Worm (Caenorhabditis elegans) whole organism, L1 larva: Measurements from ENCODE around the gene taf-8.

Experiments used
- F16B12.6 ChIP-seq: fragments of 150-350 bp; optimal IDR thresholded peaks from 2 replicates; lab custom pipeline; 2014; ENCODE audit warnings: missing biosample characterization, missing genetic modification characterization
- aha-1 ChIP-seq: fragments of 150-350 bp; optimal IDR thresholded peaks from 2 replicates; lab custom pipeline; 2014; ENCODE audit warnings: missing biosample characterization, missing genetic modification characterization
- aly-2 ChIP-seq: fragments of 150-350 bp; optimal IDR thresholded peaks from 2 replicates; lab custom pipeline; 2014; ENCODE audit warnings: missing biosample characterization, missing genetic modification characterization
- blmp-1 ChIP-seq: fragments of 150-350 bp; optimal IDR thresholded peaks from 2 replicates; lab custom pipeline; 2014; ENCODE audit warnings: missing biosample characterization, missing genetic modification characterization
- ceh-63 ChIP-seq: fragments of 200-800 bp; sonication (Bioruptor generic); optimal IDR thresholded peaks from 2 replicates; lab custom pipeline; 2018; ENCODE audit warnings: mild to moderate bottlenecking, missing genetic modification characterization, missing compliant biosample characterization
- ceh-8 ChIP-seq: fragments of 200-800 bp; sonication (Bioruptor generic); optimal IDR thresholded peaks from 2 replicates; lab custom pipeline; 2018; ENCODE audit warnings: mild to moderate bottlenecking, missing genetic modification characterization, moderate library complexity, missing compliant biosample characterization
- ceh-82 ChIP-seq, 3 experiments: fragments of 150-350 bp in 1 of 3; sonication (generic microtip) in 2 of 3; optimal IDR thresholded peaks; 2 replicates each; lab custom pipeline; 2014 to 2017; ENCODE audit warnings: missing biosample characterization in 3 of 3, missing genetic modification characterization in 3 of 3
- dsc-1 ChIP-seq: sonication (generic microtip); optimal IDR thresholded peaks from 2 replicates; lab custom pipeline; 2016; ENCODE audit warnings: mild to moderate bottlenecking, missing genetic modification characterization, missing compliant biosample characterization
- efl-1 ChIP-seq, 4 experiments: fragments of 150-350 bp; optimal IDR thresholded peaks in 3 of 4; peaks in 1 of 4; 1 replicate in 1 of 4; 2 replicates in 3 of 4; lab custom pipeline; 2014; ENCODE audit warnings: missing biosample characterization in 2 of 4, missing genetic modification characterization in 2 of 4, missing genetic modification reagents in 2 of 4
- efl-3 ChIP-seq: fragments of 200-800 bp; sonication (Bioruptor generic); optimal IDR thresholded peaks from 2 replicates; lab custom pipeline; 2018; ENCODE audit warnings: mild to moderate bottlenecking, missing genetic modification characterization, missing compliant biosample characterization
- egl-13 ChIP-seq: sonication (generic microtip); optimal IDR thresholded peaks from 2 replicates; lab custom pipeline; 2016; ENCODE audit warnings: missing genotype, missing genetic modification reagents, missing genetic modification characterization, missing compliant biosample characterization
- egl-27 ChIP-seq, 2 experiments: fragments of 150-350 bp in 1 of 2; sonication (generic microtip); optimal IDR thresholded peaks; 3 replicates each; lab custom pipeline; 2017 to 2018; ENCODE audit warnings: missing biosample characterization in 2 of 2, missing genetic modification characterization in 2 of 2, missing genetic modification reagents in 2 of 2
- elt-3 ChIP-seq, 6 experiments: fragments of 150-350 bp in 1 of 6; sonication (generic microtip); optimal IDR thresholded peaks; 2 replicates each; lab custom pipeline; 2017 to 2018; ENCODE audit warnings: missing biosample characterization in 6 of 6, missing genetic modification characterization in 6 of 6, inconsistent platforms in 1 of 6
- ets-5 ChIP-seq: fragments of 200-800 bp; sonication (Bioruptor generic); IDR thresholded peaks from 2 replicates; pipeline ENCODE4 v1.3.6; 2022; ENCODE audit warnings: missing genetic modification characterization, missing compliant biosample characterization
- fkh-10 ChIP-seq: sonication (generic microtip); optimal IDR thresholded peaks from 2 replicates; lab custom pipeline; 2017; ENCODE audit warnings: missing biosample characterization, missing genetic modification reagents, missing genetic modification characterization
- fkh-8 ChIP-seq: sonication (generic microtip); optimal IDR thresholded peaks from 2 replicates; lab custom pipeline; 2016; ENCODE audit warnings: mild to moderate bottlenecking, missing genetic modification characterization, missing compliant biosample characterization
- fos-1 ChIP-seq: fragments of 150-350 bp; optimal IDR thresholded peaks from 2 replicates; lab custom pipeline; 2014; ENCODE audit warnings: missing biosample characterization, missing genetic modification characterization
- hlh-17 ChIP-seq: fragments of 200-800 bp; sonication (Bioruptor generic); optimal IDR thresholded peaks from 2 replicates; lab custom pipeline; 2018; ENCODE audit warnings: missing genetic modification characterization, mild to moderate bottlenecking, missing compliant biosample characterization, moderate library complexity, borderline replicate concordance
- hlh-4 ChIP-seq: sonication (generic microtip); optimal IDR thresholded peaks from 2 replicates; lab custom pipeline; 2016; ENCODE audit warnings: mild to moderate bottlenecking, missing genetic modification characterization, missing compliant biosample characterization
- hpl-2 ChIP-seq: fragments of 150-350 bp; optimal IDR thresholded peaks from 2 replicates; lab custom pipeline; 2014; ENCODE audit warnings: missing biosample characterization, missing genetic modification reagents, missing genetic modification characterization
- irx-1 ChIP-seq: sonication (generic microtip); optimal IDR thresholded peaks from 2 replicates; lab custom pipeline; 2016; ENCODE audit warnings: missing genetic modification characterization, missing compliant biosample characterization
- isw-1 ChIP-seq: fragments of 200-800 bp; sonication (Bioruptor generic); IDR thresholded peaks from 2 replicates; pipeline ENCODE4 v1.3.6; 2022; ENCODE audit warnings: missing genetic modification characterization, missing compliant biosample characterization
- lin-13 ChIP-seq: fragments of 150-350 bp; optimal IDR thresholded peaks from 2 replicates; lab custom pipeline; 2014; ENCODE audit warnings: missing biosample characterization, missing genetic modification reagents, missing genetic modification characterization
- lin-14 ChIP-seq: fragments of 200-800 bp; sonication (Bioruptor generic); optimal IDR thresholded peaks from 2 replicates; lab custom pipeline; 2018; ENCODE audit warnings: mild to moderate bottlenecking, missing genetic modification characterization, moderate library complexity, missing compliant biosample characterization
- lin-35 ChIP-seq, 2 experiments: fragments of 150-350 bp; optimal IDR thresholded peaks; 2 replicates each; lab custom pipeline; 2014; ENCODE audit warnings: missing biosample characterization in 2 of 2, missing genetic modification characterization in 2 of 2, missing genetic modification reagents in 2 of 2
- lir-3 ChIP-seq: sonication (generic microtip); optimal IDR thresholded peaks from 2 replicates; lab custom pipeline; 2016; ENCODE audit warnings: mild to moderate bottlenecking, missing genetic modification characterization, moderate library complexity, missing compliant biosample characterization; ENCODE audit not compliant: poor library complexity
- mdl-1 ChIP-seq, 2 experiments: fragments of 150-350 bp; optimal IDR thresholded peaks; 2 replicates each; lab custom pipeline; 2014 to 2017; ENCODE audit warnings: missing biosample characterization in 2 of 2, missing genetic modification characterization in 2 of 2, inconsistent platforms in 1 of 2
- mef-2 ChIP-seq: fragments of 150-350 bp; optimal IDR thresholded peaks from 2 replicates; lab custom pipeline; 2014; ENCODE audit warnings: missing biosample characterization, missing genetic modification characterization
- mep-1 ChIP-seq: fragments of 150-350 bp; optimal IDR thresholded peaks from 2 replicates; lab custom pipeline; 2014; ENCODE audit warnings: missing biosample characterization, missing genetic modification characterization
- nhr-20 ChIP-seq: sonication (generic microtip); optimal IDR thresholded peaks from 2 replicates; lab custom pipeline; 2016; ENCODE audit warnings: mild to moderate bottlenecking, missing genetic modification characterization, missing compliant biosample characterization
- nhr-28 ChIP-seq: fragments of 150-350 bp; optimal IDR thresholded peaks from 2 replicates; lab custom pipeline; 2014; ENCODE audit warnings: missing biosample characterization, missing genetic modification characterization
- nhr-47 ChIP-seq: sonication (generic microtip); optimal IDR thresholded peaks from 2 replicates; lab custom pipeline; 2016; ENCODE audit warnings: mild to moderate bottlenecking, missing genetic modification characterization, moderate library complexity, missing compliant biosample characterization
- nhr-77 ChIP-seq: fragments of 150-350 bp; optimal IDR thresholded peaks from 2 replicates; lab custom pipeline; 2014; ENCODE audit warnings: missing biosample characterization, missing genetic modification characterization
- nhr-84 ChIP-seq: sonication (generic microtip); optimal IDR thresholded peaks from 2 replicates; lab custom pipeline; 2017; ENCODE audit warnings: missing biosample characterization, missing genetic modification characterization
- nhr-85 ChIP-seq: sonication (generic microtip); peaks from one replicate; lab custom pipeline; 2016; ENCODE audit warnings: missing genetic modification characterization, inconsistent platforms, missing compliant biosample characterization
- nhr-90 ChIP-seq: sonication (generic microtip); optimal IDR thresholded peaks from 2 replicates; lab custom pipeline; 2016; ENCODE audit warnings: mild to moderate bottlenecking, missing genetic modification characterization, missing compliant biosample characterization; ENCODE audit not compliant: poor library complexity
- pax-3 ChIP-seq: fragments of 200-800 bp; sonication (Bioruptor generic); optimal IDR thresholded peaks from 2 replicates; lab custom pipeline; 2018; ENCODE audit warnings: mild to moderate bottlenecking, missing genetic modification characterization, moderate library complexity, missing compliant biosample characterization
- pqm-1 ChIP-seq: sonication (generic microtip); optimal IDR thresholded peaks from 3 replicates; lab custom pipeline; 2017; ENCODE audit warnings: missing biosample characterization, missing genetic modification characterization
- rnt-1 ChIP-seq: sonication (generic microtip); optimal IDR thresholded peaks from 2 replicates; lab custom pipeline; 2016; ENCODE audit warnings: mild to moderate bottlenecking, missing genetic modification characterization, moderate library complexity, missing compliant biosample characterization
- skn-1 ChIP-seq: fragments of 150-350 bp; optimal IDR thresholded peaks from 2 replicates; lab custom pipeline; 2014; ENCODE audit warnings: missing biosample characterization, missing genetic modification characterization
- snu-23 ChIP-seq: sonication (generic microtip); optimal IDR thresholded peaks from 2 replicates; lab custom pipeline; 2016; ENCODE audit warnings: missing genetic modification characterization, missing compliant biosample characterization
- sox-4 ChIP-seq: sonication (generic microtip); optimal IDR thresholded peaks from 2 replicates; lab custom pipeline; 2016; ENCODE audit warnings: missing genetic modification characterization, missing compliant biosample characterization
- sup-37 ChIP-seq: fragments of 200-800 bp; sonication (Bioruptor generic); optimal IDR thresholded peaks from 2 replicates; lab custom pipeline; 2018; ENCODE audit warnings: mild to moderate bottlenecking, missing genetic modification characterization, missing compliant biosample characterization
- swsn-7 ChIP-seq: sonication (generic microtip); optimal IDR thresholded peaks from 2 replicates; lab custom pipeline; 2016; ENCODE audit warnings: missing genetic modification characterization, missing compliant biosample characterization
- tlp-1 ChIP-seq: fragments of 150-350 bp; optimal IDR thresholded peaks from 2 replicates; lab custom pipeline; 2014; ENCODE audit warnings: missing biosample characterization, missing genetic modification characterization
- unc-30 ChIP-seq: sonication (generic microtip); optimal IDR thresholded peaks from 2 replicates; lab custom pipeline; 2017; ENCODE audit warnings: missing biosample characterization, missing genetic modification characterization
- unc-62 ChIP-seq: fragments of 150-350 bp; optimal IDR thresholded peaks from 2 replicates; lab custom pipeline; 2014; ENCODE audit warnings: missing biosample characterization, missing genetic modification reagents, missing genetic modification characterization
- unc-86 ChIP-seq: sonication (generic microtip); optimal IDR thresholded peaks from 2 replicates; lab custom pipeline; 2016; ENCODE audit warnings: missing genetic modification characterization, missing compliant biosample characterization
- vab-15 ChIP-seq: sonication (generic microtip); optimal IDR thresholded peaks from 2 replicates; lab custom pipeline; 2017; ENCODE audit warnings: missing genotype, mild to moderate bottlenecking, missing genetic modification characterization, missing compliant biosample characterization
- zag-1 ChIP-seq: fragments of 150-350 bp; optimal IDR thresholded peaks from 2 replicates; lab custom pipeline; 2014; ENCODE audit warnings: missing biosample characterization, missing genetic modification characterization
- zip-4 ChIP-seq: fragments of 200-800 bp; sonication (Bioruptor generic); optimal IDR thresholded peaks from 2 replicates; lab custom pipeline; 2018; ENCODE audit warnings: mild to moderate bottlenecking, missing genetic modification characterization, moderate library complexity, missing compliant biosample characterization
- ztf-11 ChIP-seq, 2 experiments: sonication (generic microtip); optimal IDR thresholded peaks; 2 replicates each; lab custom pipeline; 2016 to 2017; ENCODE audit warnings: missing genetic modification characterization in 2 of 2, missing biosample characterization in 1 of 2, missing compliant biosample characterization in 1 of 2
- ztf-4 ChIP-seq: fragments of 150-350 bp; optimal IDR thresholded peaks from 2 replicates; lab custom pipeline; 2014; ENCODE audit warnings: missing biosample characterization, missing genetic modification characterization

Gene taf-8

ce11 chrII:9619402-9619862 lies 49.7 kb upstream of the taf-8 start (continued):
- TF ChIP-seq lin-14 (GFP tag; lab: Kevin White, UChicago) (peak; percentile 87), hlh-17 (no peak), fkh-10 (no peak), nhr-47 (tag; lab: Kevin White, UChicago) (peak; percentile 17), zag-1 (no peak), egl-13 (tag; lab: Kevin White, UChicago) (no peak), nhr-20 (tag; lab: Kevin White, UChicago) (peak; percentile 72), ceh-82 (tag; optimal IDR thresholded peaks at IDR 0.05; lab: Kevin White, UChicago) (peak in 2 of 3 experiments; percentile 18 to 35), mdl-1 (tag; optimal IDR thresholded peaks at IDR 0.05; lab: Kevin White, UChicago) (peak in 1 of 2 experiments; percentile 70), lin-35 (GFP tag; optimal IDR thresholded peaks at IDR 0.05; lab: Kevin White, UChicago) (peak; percentile 4 to 64), sup-37 (GFP tag; lab: Kevin White, UChicago) (no peak), sox-4 (tag; lab: Kevin White, UChicago) (no peak), fos-1 (tag; lab: Kevin White, UChicago) (no peak), unc-62 (GFP tag; lab: Kevin White, UChicago) (no peak), nhr-84 (tag; lab: Kevin White, UChicago) (no peak), nhr-90 (tag; lab: Kevin White, UChicago) (peak; percentile 72), pqm-1 (tag; lab: Kevin White, UChicago) (no peak), nhr-28 (no peak), lir-3 (tag; lab: Kevin White, UChicago) (no peak), aly-2 (tag; lab: Kevin White, UChicago) (peak; percentile 30), skn-1 (tag; lab: Kevin White, UChicago) (peak; percentile 32), tlp-1 (tag; lab: Kevin White, UChicago) (no peak), egl-27 (tag; optimal IDR thresholded peaks at IDR 0.05; lab: Kevin White, UChicago) (peak; percentile 2 to 38), ceh-8 (GFP tag; lab: Kevin White, UChicago) (no peak), mep-1 (tag; lab: Kevin White, UChicago) (peak; percentile 59), unc-86 (tag; lab: Kevin White, UChicago) (no peak), aha-1 (tag; lab: Kevin White, UChicago) (no peak), ceh-63 (GFP tag; lab: Kevin White, UChicago) (no peak), ets-5 (no peak), swsn-7 (tag; lab: Kevin White, UChicago) (peak; percentile 36), isw-1 (no peak), rnt-1 (tag; lab: Kevin White, UChicago) (peak; percentile 71), ztf-4 (tag; lab: Kevin White, UChicago) (no peak), hlh-4 (no peak), efl-1 (optimal IDR thresholded peaks at IDR 0.05; lab: Kevin White, UChicago) (peak; percentile 33 to 43), efl-1 (GFP tag; optimal IDR thresholded peaks at IDR 0.05 in 1 of 2; lab: Kevin White, UChicago) (no peak), nhr-77 (no peak), lin-13 (GFP tag; lab: Kevin White, UChicago) (no peak), blmp-1 (tag; lab: Kevin White, UChicago) (peak; percentile 79), irx-1 (tag; lab: Kevin White, UChicago) (no peak), F16B12.6 (no peak), vab-15 (no peak), snu-23 (GFP tag; lab: Kevin White, UChicago) (peak; percentile 79), pax-3 (tag; lab: Kevin White, UChicago) (no peak), ztf-11 (tag; optimal IDR thresholded peaks at IDR 0.05; lab: Kevin White, UChicago) (no peak), zip-4 (GFP tag; lab: Kevin White, UChicago) (no peak), fkh-8 (tag; lab: Kevin White, UChicago) (no peak), elt-3 (tag; optimal IDR thresholded peaks at IDR 0.05; lab: Kevin White, UChicago) (peak in 5 of 6 experiments; percentile 23 to 79 (median 64)), dsc-1 (tag; lab: Kevin White, UChicago) (peak; percentile 40), mef-2 (no peak), hpl-2 (GFP tag; lab: Kevin White, UChicago) (no peak), nhr-85 (tag; lab: Kevin White, UChicago) (peak; percentile 87), unc-30 (tag; lab: Kevin White, UChicago) (no peak), efl-3 (no peak)
